Fruit fly (Drosophila melanogaster): Measurements from ENCODE around the gene CG13994.

The CG13994 gene

dm6 chr2L:6045972-6046718 is 16.6 kb upstream of the CG13994 start, which contains the start of gene Pfas (continued):
- TF ChIP-seq CG34376 (GFP tag; optimal IDR thresholded peaks at IDR 0.05) (peak; percentile 83), Med (GFP tag) (peak; percentile 96), jigr1 (GFP tag; IDR thresholded peaks at IDR 0.05) (no peak), exex (tag; optimal IDR thresholded peaks at IDR 0.05) (peak; percentile 78), ATbp (GFP tag; optimal IDR thresholded peaks at IDR 0.05) (peak; percentile 20), CG3847 (GFP tag; IDR thresholded peaks at IDR 0.05) (peak; percentile 63), Dip3 (GFP tag; optimal IDR thresholded peaks at IDR 0.05) (peak; percentile 61), ci (GFP tag; IDR thresholded peaks at IDR 0.05) (peak; percentile 78; the same call in 2 of the 3 replicates), CG2712 (tag; optimal IDR thresholded peaks at IDR 0.05) (peak; percentile 38), HmgD (GFP tag; optimal IDR thresholded peaks at IDR 0.05) (peak; percentile 26), luna (GFP tag; optimal IDR thresholded peaks at IDR 0.05) (no peak), CG7839 (tag; optimal IDR thresholded peaks at IDR 0.05) (peak; percentile 55), Deaf1 (tag; optimal IDR thresholded peaks at IDR 0.05) (peak; percentile 64), chm (GFP tag; IDR thresholded peaks at IDR 0.05) (peak; percentile 38; the same call in 1 of the 2 replicates), ranshi (GFP tag; IDR thresholded peaks at IDR 0.05) (peak; percentile 64), bigmax (GFP tag; optimal IDR thresholded peaks at IDR 0.05) (no peak), CG17568 (GFP tag; optimal IDR thresholded peaks at IDR 0.05) (no peak), Bteb2 (GFP tag; optimal IDR thresholded peaks at IDR 0.05) (peak; percentile 28), CG9932 (GFP tag; IDR thresholded peaks at IDR 0.05) (peak; percentile 68), CG9437 (GFP tag; optimal IDR thresholded peaks at IDR 0.05) (peak; percentile 8), Gug (GFP tag; IDR thresholded peaks at IDR 0.05) (0 out of 4 replicates have a peak, but pooled peaks have one; percentile 17), Mes4 (GFP tag; optimal IDR thresholded peaks at IDR 0.05) (no peak), CG1832 (GFP tag; optimal IDR thresholded peaks at IDR 0.05) (no peak), ase (GFP tag; IDR thresholded peaks at IDR 0.05) (no peak), Hr3 (GFP tag; optimal IDR thresholded peaks at IDR 0.05) (peak; percentile 13), Mrtf (GFP tag; IDR thresholded peaks at IDR 0.05) (no peak), bsh (GFP tag; optimal IDR thresholded peaks at IDR 0.05) (peak in 1 of 2 experiments; percentile 45), CG17912 (GFP tag; optimal IDR thresholded peaks at IDR 0.05) (peak; percentile 6), CG18011 (GFP tag; optimal IDR thresholded peaks at IDR 0.05) (peak; percentile 56), chn (GFP tag; optimal IDR thresholded peaks at IDR 0.05) (peak; percentile 14), CG14710 (tag; optimal IDR thresholded peaks at IDR 0.05) (peak; percentile 16), sima (GFP tag; optimal IDR thresholded peaks at IDR 0.05) (peak; percentile 3), crol (GFP tag; IDR thresholded peaks at IDR 0.05) (no peak), CG3726 (GFP tag; IDR thresholded peaks at IDR 0.05) (peak; percentile 41; the same call in 1 of the 3 replicates), onecut (GFP tag; IDR thresholded peaks at IDR 0.05) (peak; percentile 43; the same call in 1 of the 2 replicates), zfh2 (GFP tag; optimal IDR thresholded peaks at IDR 0.05) (peak; percentile 72), pita (GFP tag; optimal IDR thresholded peaks at IDR 0.05) (no peak), CG15601 (tag; optimal IDR thresholded peaks at IDR 0.05) (peak; percentile 52), Gsc (GFP tag; IDR thresholded peaks at IDR 0.05) (no peak), Rfx (GFP tag; IDR thresholded peaks at IDR 0.05) (peak; percentile 77)

- TF ChIP-seq CG14710 (tag; optimal IDR thresholded peaks at IDR 0.05): no peak
- TF ChIP-seq unc-4 (GFP tag; IDR thresholded peaks at IDR 0.05; ENCODE audit: partially characterized antibody): no peak
- TF ChIP-seq CG13424 (tag; optimal IDR thresholded peaks at IDR 0.05): no peak
- no peak for TF ChIP-seq E2f1 (GFP tag; IDR thresholded peaks at IDR 0.05)
- TF ChIP-seq CG17612 (GFP tag; IDR thresholded peaks at IDR 0.05): no peak
- no peak for TF ChIP-seq CG10959 (GFP tag; IDR thresholded peaks at IDR 0.05)
- no peak for TF ChIP-seq pzg (GFP tag; optimal IDR thresholded peaks at IDR 0.05)
- TF ChIP-seq Med (GFP tag): peak; percentile 79
- TF ChIP-seq exex (tag; optimal IDR thresholded peaks at IDR 0.05): no peak
- no peak for TF ChIP-seq kay (GFP tag; optimal IDR thresholded peaks at IDR 0.05)
- no peak for TF ChIP-seq Atf-2 (GFP tag; optimal IDR thresholded peaks at IDR 0.05)
- no peak for TF ChIP-seq Aef1 (GFP tag; IDR thresholded peaks at IDR 0.05)
- TF ChIP-seq fd3F (GFP tag; optimal IDR thresholded peaks at IDR 0.05): no peak
- TF ChIP-seq CG8281 (tag; optimal IDR thresholded peaks at IDR 0.05): no peak
- no peak for TF ChIP-seq Doc3 (GFP tag; IDR thresholded peaks at IDR 0.05; ENCODE audit: partially characterized antibody)
Measured at dm6 chr2L:6046865-6047264, 15.9 kb upstream of the CG13994 start.

All from whole organism, embryonic.